Worm (Caenorhabditis elegans) whole organism, L4 larva: ENCODE data around the gene srx-137.

ENCODE experiments used
- F26F4.8 ChIP-seq: fragments of 200-800 bp; sonication (Bioruptor generic); conservative IDR thresholded peaks from 2 replicates; pipeline ENCODE4 v1.3.6; 2022; ENCODE audit warnings: missing genetic modification characterization, missing compliant biosample characterization
- lin-39 ChIP-seq: fragments of 150-350 bp; optimal IDR thresholded peaks from 2 replicates; lab custom pipeline; 2014; ENCODE audit warnings: missing biosample characterization, missing genetic modification reagents, missing genetic modification characterization
- nhr-48 ChIP-seq: sonication (generic microtip); optimal IDR thresholded peaks from 2 replicates; lab custom pipeline; 2016; ENCODE audit warnings: mild to moderate bottlenecking, missing genetic modification characterization, missing compliant biosample characterization
- nhr-76 ChIP-seq: fragments of 150-350 bp; optimal IDR thresholded peaks from 2 replicates; lab custom pipeline; 2014; ENCODE audit warnings: missing biosample characterization, missing genetic modification characterization
- spr-1 ChIP-seq: sonication (generic microtip); optimal IDR thresholded peaks from 2 replicates; lab custom pipeline; 2016; ENCODE audit warnings: mild to moderate bottlenecking, missing genetic modification characterization, missing compliant biosample characterization
- zip-2 ChIP-seq: fragments of 150-350 bp; optimal IDR thresholded peaks from 2 replicates; lab custom pipeline; 2014; ENCODE audit warnings: missing biosample characterization, missing genetic modification characterization

DNA sequence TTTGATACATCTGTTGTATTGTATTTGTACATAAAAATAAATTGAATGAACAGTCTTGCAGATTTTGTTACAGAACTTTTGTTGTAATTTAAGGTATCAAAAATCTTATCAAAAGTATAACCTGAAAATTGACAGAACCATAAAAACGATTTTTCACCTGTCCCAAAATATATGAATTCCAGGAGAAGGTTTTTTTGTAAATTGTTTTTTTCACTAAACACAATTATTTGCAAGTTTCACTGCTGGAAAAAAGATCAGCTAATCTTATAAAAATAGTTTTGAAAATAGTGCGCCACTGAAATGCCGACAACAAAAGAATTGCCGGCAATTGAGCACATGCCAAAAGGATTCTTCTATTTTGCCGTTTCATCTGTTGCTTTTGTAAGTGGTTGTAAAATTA, 19.5 kb upstream of the srx-137 start, which contains the start of gene srx-130:
- TF ChIP-seq F26F4.8 (GFP tag; lab: Robert Waterston, UW) (no peak), lin-39 (tag; lab: Kevin White, UChicago) (no peak), spr-1 (tag; lab: Kevin White, UChicago) (no peak), nhr-76 (tag; lab: Kevin White, UChicago) (no peak), nhr-48 (tag; lab: Kevin White, UChicago) (no peak), zip-2 (tag; lab: Kevin White, UChicago) (no peak)
